In genomic region chrII:5057315-5057714, ce11 we compare ENCODE assay signal across 4 worm cellular contexts.
TF ChIP-seq lines count a peak whose summit lies in the region.

No protein-coding gene starts in this region.

TF ChIP-seq in whole organism, L2 larva, 48 proteins besides CTCF, POLR2A, EP300 and RAD21 (continued from another document):
- TF ChIP-seq F13H6.1 (tag; optimal IDR thresholded peaks at IDR 0.05; lab: Kevin White, UChicago), result peak; percentile 71
- no peak for TF ChIP-seq ceh-82 (tag; optimal IDR thresholded peaks at IDR 0.05; lab: Kevin White, UChicago)
- peak; percentile 98 for TF ChIP-seq snpc-4 (tag; optimal IDR thresholded peaks at IDR 0.05; lab: Kevin White, UChicago)
- TF ChIP-seq sma-9 (GFP tag; optimal IDR thresholded peaks at IDR 0.05; lab: Kevin White, UChicago), result peak; percentile 66
- no peak for TF ChIP-seq sma-9 (tag; optimal IDR thresholded peaks at IDR 0.05; lab: Kevin White, UChicago)
- TF ChIP-seq mab-5 (tag; optimal IDR thresholded peaks at IDR 0.05; lab: Kevin White, UChicago), result no peak
- TF ChIP-seq alr-1 (tag; optimal IDR thresholded peaks at IDR 0.05; lab: Kevin White, UChicago), result no peak
- TF ChIP-seq ztf-11 (tag; optimal IDR thresholded peaks at IDR 0.05; lab: Kevin White, UChicago), result no peak
- TF ChIP-seq nhr-77 (tag; optimal IDR thresholded peaks at IDR 0.05; lab: Kevin White, UChicago), result peak; percentile 24
- TF ChIP-seq ztf-1 (GFP tag; conservative IDR thresholded peaks at IDR 0.05; lab: Robert Waterston, UW), result no peak
- TF ChIP-seq nhr-12 (tag; optimal IDR thresholded peaks at IDR 0.05; lab: Kevin White, UChicago), result no peak
- peak; percentile 62 for TF ChIP-seq gmeb-1 (tag; optimal IDR thresholded peaks at IDR 0.05; lab: Kevin White, UChicago)
- TF ChIP-seq nhr-10 (tag; optimal IDR thresholded peaks at IDR 0.05; lab: Kevin White, UChicago), result no peak
- peak; percentile 35 for TF ChIP-seq C34F6.9 (tag; optimal IDR thresholded peaks at IDR 0.05; lab: Kevin White, UChicago)
- TF ChIP-seq unc-62 (GFP tag; optimal IDR thresholded peaks at IDR 0.05; lab: Kevin White, UChicago), result no peak
- no peak for TF ChIP-seq ztf-4 (tag; optimal IDR thresholded peaks at IDR 0.05; lab: Kevin White, UChicago)
- TF ChIP-seq nhr-11 (tag; optimal IDR thresholded peaks at IDR 0.05; lab: Kevin White, UChicago), result no peak
- no peak for TF ChIP-seq peb-1 (tag; optimal IDR thresholded peaks at IDR 0.05; lab: Kevin White, UChicago)
- no peak for TF ChIP-seq ZK546.5 (tag; optimal IDR thresholded peaks at IDR 0.05; lab: Kevin White, UChicago)
- TF ChIP-seq lin-13 (GFP tag; optimal IDR thresholded peaks at IDR 0.05; lab: Kevin White, UChicago), result peak; percentile 31
- no peak for TF ChIP-seq blmp-1 (tag; optimal IDR thresholded peaks at IDR 0.05; lab: Kevin White, UChicago; ENCODE audit: insufficient read depth)
- no peak for TF ChIP-seq skn-1 (tag; optimal IDR thresholded peaks at IDR 0.05; lab: Kevin White, UChicago)
- no peak for TF ChIP-seq ama-1 (optimal IDR thresholded peaks at IDR 0.05; lab: Kevin White, UChicago)
- TF ChIP-seq nhr-129 (tag; optimal IDR thresholded peaks at IDR 0.05; lab: Kevin White, UChicago), result peak; percentile 61
- peak; percentile 47 for TF ChIP-seq sem-4 (tag; optimal IDR thresholded peaks at IDR 0.05; lab: Kevin White, UChicago)

TF ChIP-seq in whole organism, L4 larva, 104 proteins besides CTCF, POLR2A, EP300 and RAD21 (continued from another document and continues in another):
- TF ChIP-seq nhr-48 (tag; optimal IDR thresholded peaks at IDR 0.05; lab: Kevin White, UChicago) (peak; percentile 34), F10B5.3 (tag; optimal IDR thresholded peaks at IDR 0.05; lab: Kevin White, UChicago) (peak; percentile 63), mdl-1 (tag; optimal IDR thresholded peaks at IDR 0.05; lab: Kevin White, UChicago) (peak in 1 of 2 experiments; percentile 55), spr-3 (GFP tag; optimal IDR thresholded peaks at IDR 0.05; lab: Kevin White, UChicago) (peak; percentile 40), arid-1 (GFP tag; conservative IDR thresholded peaks at IDR 0.05; lab: Robert Waterston, UW) (peak; percentile 83), zfp-3 (GFP tag; conservative IDR thresholded peaks at IDR 0.05; lab: Robert Waterston, UW) (peak; percentile 60; the same call in 1 of the 2 replicates), ztf-11 (tag; optimal IDR thresholded peaks at IDR 0.05; lab: Kevin White, UChicago) (no peak), F26F4.8 (GFP tag; conservative IDR thresholded peaks at IDR 0.05; lab: Robert Waterston, UW) (0 out of 2 replicates have a peak, but pooled peaks have one; percentile 27), lin-39 (tag; optimal IDR thresholded peaks at IDR 0.05; lab: Kevin White, UChicago) (no peak), duxl-1 (tag; optimal IDR thresholded peaks at IDR 0.05; lab: Kevin White, UChicago; ENCODE audit: poor library complexity) (peak; percentile 76), nhr-237 (tag; optimal IDR thresholded peaks at IDR 0.05; lab: Kevin White, UChicago) (no peak), skn-1 (tag; optimal IDR thresholded peaks at IDR 0.05; lab: Kevin White, UChicago) (no peak), ZK337.2 (GFP tag; IDR thresholded peaks at IDR 0.05; lab: Robert Waterston, UW) (peak; percentile 58; the same call in 1 of the 2 replicates), T20F7.1 (GFP tag; optimal IDR thresholded peaks at IDR 0.05; lab: Kevin White, UChicago) (peak; percentile 48), hlh-30 (tag; optimal IDR thresholded peaks at IDR 0.05; lab: Kevin White, UChicago; ENCODE audit: insufficient read depth) (peak; percentile 51), nhr-77 (tag; optimal IDR thresholded peaks at IDR 0.05; lab: Kevin White, UChicago) (no peak), ceh-32 (tag; optimal IDR thresholded peaks at IDR 0.05; lab: Kevin White, UChicago; ENCODE audit: poor library complexity) (peak; percentile 23), lin-15B (tag; optimal IDR thresholded peaks at IDR 0.05; lab: Kevin White, UChicago) (no peak), hif-1 (tag; optimal IDR thresholded peaks at IDR 0.05; lab: Kevin White, UChicago) (peak; percentile 12 to 14), madf-9 (GFP tag; conservative IDR thresholded peaks at IDR 0.05; lab: Robert Waterston, UW) (peak; percentile 39; the same call in 1 of the 2 replicates), madf-5 (GFP tag; IDR thresholded peaks at IDR 0.05; lab: Robert Waterston, UW) (0 out of 4 replicates have a peak, but pooled peaks of 1 of the 2 experiments have one; percentile 34), ceh-20 (GFP tag; IDR thresholded peaks at IDR 0.05; lab: Robert Waterston, UW) (0 out of 2 replicates have a peak, but pooled peaks have one; percentile 45), dmd-8 (GFP tag; IDR thresholded peaks at IDR 0.05; lab: Robert Waterston, UW) (0 out of 2 replicates have a peak, but pooled peaks have one; percentile 60), zag-1 (tag; optimal IDR thresholded peaks at IDR 0.05; lab: Kevin White, UChicago) (no peak), mxl-2 (GFP tag; conservative IDR thresholded peaks at IDR 0.05; lab: Robert Waterston, UW) (no peak), php-3 (GFP tag; IDR thresholded peaks at IDR 0.05; lab: Robert Waterston, UW) (no peak), F44E2.7 (GFP tag; IDR thresholded peaks at IDR 0.05; lab: Robert Waterston, UW) (no peak), ces-1 (GFP tag; optimal IDR thresholded peaks at IDR 0.05; lab: Kevin White, UChicago) (no peak), tra-1 (GFP tag; IDR thresholded peaks at IDR 0.05; lab: Robert Waterston, UW) (0 out of 2 replicates have a peak, but pooled peaks have one; percentile 35), unc-130 (GFP tag; optimal IDR thresholded peaks at IDR 0.05; lab: Kevin White, UChicago) (peak; percentile 45), ztf-7 (tag; optimal IDR thresholded peaks at IDR 0.05; lab: Kevin White, UChicago) (no peak), set-16 (GFP tag; IDR thresholded peaks at IDR 0.05; lab: Robert Waterston, UW) (peak; percentile 20; the same call in 1 of the 2 replicates), nhr-76 (tag; optimal IDR thresholded peaks at IDR 0.05; lab: Kevin White, UChicago) (no peak), R02D3.7 (tag; optimal IDR thresholded peaks at IDR 0.05; lab: Kevin White, UChicago) (no peak)

TF ChIP-seq in whole organism, late embryonic, 69 proteins besides CTCF, POLR2A, EP300 and RAD21 (continued from another document):
- TF ChIP-seq ets-4 (tag; optimal IDR thresholded peaks at IDR 0.05; lab: Kevin White, UChicago) (no peak), fax-1 (tag; optimal IDR thresholded peaks at IDR 0.05; lab: Kevin White, UChicago) (peak; percentile 3), che-1 (tag; optimal IDR thresholded peaks at IDR 0.05; lab: Kevin White, UChicago) (peak; percentile 46), ceh-30 (tag; optimal IDR thresholded peaks at IDR 0.05; lab: Kevin White, UChicago) (no peak), hlh-8 (tag; optimal IDR thresholded peaks at IDR 0.05; lab: Kevin White, UChicago) (no peak), ama-1 (optimal IDR thresholded peaks at IDR 0.05; lab: Kevin White, UChicago) (no peak), elt-4 (tag; optimal IDR thresholded peaks at IDR 0.05; lab: Kevin White, UChicago) (no peak), ceh-48 (tag; optimal IDR thresholded peaks at IDR 0.05; lab: Kevin White, UChicago) (no peak), pqm-1 (tag; optimal IDR thresholded peaks at IDR 0.05; lab: Kevin White, UChicago) (no peak), ceh-34 (tag; optimal IDR thresholded peaks at IDR 0.05; lab: Kevin White, UChicago) (no peak), unc-42 (tag; optimal IDR thresholded peaks at IDR 0.05; lab: Kevin White, UChicago) (no peak), elt-2 (tag; optimal IDR thresholded peaks at IDR 0.05; lab: Kevin White, UChicago) (peak; percentile 96), npax-4 (tag; optimal IDR thresholded peaks at IDR 0.05; lab: Kevin White, UChicago) (no peak), eyg-1 (tag; optimal IDR thresholded peaks at IDR 0.05; lab: Kevin White, UChicago) (no peak), unc-3 (GFP tag; conservative IDR thresholded peaks at IDR 0.05; lab: Robert Waterston, UW) (no peak), unc-3 (tag; optimal IDR thresholded peaks at IDR 0.05; lab: Kevin White, UChicago) (no peak), zip-5 (tag; optimal IDR thresholded peaks at IDR 0.05; lab: Kevin White, UChicago) (no peak), rnt-1 (tag; optimal IDR thresholded peaks at IDR 0.05; lab: Kevin White, UChicago) (no peak), sox-2 (GFP tag; IDR thresholded peaks at IDR 0.05; lab: Robert Waterston, UW) (no peak), K02D7.2 (tag; optimal IDR thresholded peaks at IDR 0.05; lab: Kevin White, UChicago) (no peak), unc-55 (GFP tag; optimal IDR thresholded peaks at IDR 0.05; lab: Kevin White, UChicago) (no peak), ceh-24 (tag; optimal IDR thresholded peaks at IDR 0.05; lab: Kevin White, UChicago) (no peak), ceh-9 (tag; optimal IDR thresholded peaks at IDR 0.05; lab: Kevin White, UChicago) (no peak), pat-9 (tag; optimal IDR thresholded peaks at IDR 0.05; lab: Kevin White, UChicago) (no peak), hlh-6 (tag; optimal IDR thresholded peaks at IDR 0.05; lab: Kevin White, UChicago) (peak; percentile 33), unc-86 (tag; optimal IDR thresholded peaks at IDR 0.05; lab: Kevin White, UChicago) (no peak), nfya-1 (tag; optimal IDR thresholded peaks at IDR 0.05; lab: Kevin White, UChicago) (no peak), ceh-18 (tag; optimal IDR thresholded peaks at IDR 0.05; lab: Kevin White, UChicago) (no peak), ceh-14 (tag; optimal IDR thresholded peaks at IDR 0.05; lab: Kevin White, UChicago) (no peak), lin-11 (tag; optimal IDR thresholded peaks at IDR 0.05; lab: Kevin White, UChicago) (no peak), sox-4 (tag; optimal IDR thresholded peaks at IDR 0.05; lab: Kevin White, UChicago) (peak; percentile 9), fkh-6 (tag; optimal IDR thresholded peaks at IDR 0.05; lab: Kevin White, UChicago) (no peak), madf-2 (tag; optimal IDR thresholded peaks at IDR 0.05; lab: Kevin White, UChicago) (no peak), ceh-45 (GFP tag; IDR thresholded peaks at IDR 0.05; lab: Robert Waterston, UW) (no peak), C08G9.2 (tag; optimal IDR thresholded peaks at IDR 0.05; lab: Kevin White, UChicago) (no peak), Y22D7AL.16 (tag; optimal IDR thresholded peaks at IDR 0.05; lab: Kevin White, UChicago) (no peak), ceh-31 (tag; optimal IDR thresholded peaks at IDR 0.05; lab: Kevin White, UChicago) (no peak), gmeb-2 (tag; optimal IDR thresholded peaks at IDR 0.05; lab: Kevin White, UChicago) (no peak), ref-2 (tag; optimal IDR thresholded peaks at IDR 0.05; lab: Kevin White, UChicago) (no peak), ttx-3 (tag; optimal IDR thresholded peaks at IDR 0.05; lab: Kevin White, UChicago) (peak; percentile 12), mec-3 (tag; optimal IDR thresholded peaks at IDR 0.05; lab: Kevin White, UChicago; ENCODE audit: borderline replicate concordance) (no peak)

TF ChIP-seq in whole organism, mixed stage, embryonic, 35 proteins besides CTCF, POLR2A, EP300 and RAD21 (continued from another document):
- no peak for TF ChIP-seq lin-13 (tag; optimal IDR thresholded peaks at IDR 0.05; lab: Kevin White, UChicago)
- TF ChIP-seq ces-1 (GFP tag; optimal IDR thresholded peaks at IDR 0.05; lab: Kevin White, UChicago), result no peak
- TF ChIP-seq bed-3 (GFP tag; optimal IDR thresholded peaks at IDR 0.05; lab: Kevin White, UChicago), result peak; percentile 1
- no peak for TF ChIP-seq nhr-76 (tag; optimal IDR thresholded peaks at IDR 0.05; lab: Kevin White, UChicago)
- TF ChIP-seq ceh-39 (tag; optimal IDR thresholded peaks at IDR 0.05; lab: Kevin White, UChicago), result no peak
